Worm (Caenorhabditis elegans): ENCODE data around the gene Y69H2.17.

ce11 chrV:18705319-18706062 is 20.8 kb downstream of the Y69H2.17 start:
- TF ChIP-seq blmp-1 (tag; optimal IDR thresholded peaks at IDR 0.05; ENCODE audit: insufficient read depth) (no peak), mdl-1 (tag; optimal IDR thresholded peaks at IDR 0.05) (no peak), unc-39 (tag; optimal IDR thresholded peaks at IDR 0.05) (no peak), nhr-12 (tag; optimal IDR thresholded peaks at IDR 0.05) (no peak), aly-2 (tag; optimal IDR thresholded peaks at IDR 0.05) (no peak)

All from whole organism, L2 larva.